4 worm cellular contexts compared by ENCODE assay signal in the genomic region with DNA sequence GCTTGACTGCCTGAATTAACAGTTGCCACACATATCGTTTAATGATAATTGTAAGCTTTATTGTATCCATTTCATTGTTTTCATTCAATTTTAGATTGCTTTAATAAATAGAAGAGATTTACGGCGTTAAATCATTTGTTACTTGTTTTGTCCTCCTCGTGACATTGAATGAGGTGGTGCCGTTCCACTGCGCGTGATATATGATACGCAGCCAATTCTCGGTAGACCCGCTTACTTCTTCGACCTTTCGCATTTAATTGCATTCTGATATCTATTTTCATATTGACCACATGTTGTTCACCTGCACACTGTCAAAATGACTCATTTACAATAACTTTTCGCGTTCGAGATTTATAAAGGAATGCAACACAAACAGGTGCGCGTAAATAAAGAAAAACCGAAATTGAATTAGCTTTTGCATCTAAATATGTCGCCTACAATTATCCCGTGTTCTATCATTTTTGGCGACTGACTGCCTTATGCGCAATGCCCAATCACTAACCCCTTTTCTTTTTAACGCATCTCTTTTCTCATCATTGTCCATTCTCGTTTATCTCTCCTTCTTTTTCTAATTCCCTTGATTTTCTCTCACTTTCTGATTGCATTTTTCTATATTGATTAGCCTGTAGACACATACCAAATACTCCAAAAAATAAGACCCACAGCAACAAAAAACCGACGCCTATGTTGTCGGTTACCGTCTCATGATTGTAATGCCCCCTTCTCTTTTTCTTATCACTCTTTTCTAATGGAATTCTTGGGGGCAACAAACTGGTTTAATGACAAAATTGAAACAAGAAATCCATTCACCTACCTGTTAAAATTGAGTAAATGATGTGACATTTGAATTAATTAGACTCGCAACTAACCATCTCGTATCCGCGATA.
TF ChIP-seq lines count a peak whose summit lies in the region.

No protein-coding gene starts in this region.

TF ChIP-seq in whole organism, L1 larva, 84 proteins besides CTCF, POLR2A, EP300 and RAD21 (continues in another document):
- TF ChIP-seq elt-2 (tag; optimal IDR thresholded peaks at IDR 0.05; lab: Kevin White, UChicago) (no peak), tbx-2 (tag; optimal IDR thresholded peaks at IDR 0.05; lab: Kevin White, UChicago) (peak; percentile 39), nhr-90 (tag; optimal IDR thresholded peaks at IDR 0.05; lab: Kevin White, UChicago; ENCODE audit: poor library complexity) (peak; percentile 27), ztf-4 (tag; optimal IDR thresholded peaks at IDR 0.05; lab: Kevin White, UChicago) (no peak), snu-23 (GFP tag; optimal IDR thresholded peaks at IDR 0.05; lab: Kevin White, UChicago) (peak; percentile 55), alr-1 (tag; optimal IDR thresholded peaks at IDR 0.05; lab: Kevin White, UChicago; ENCODE audit: borderline replicate concordance) (no peak), Y116A8C.19 (tag; optimal IDR thresholded peaks at IDR 0.05; lab: Kevin White, UChicago; ENCODE audit: borderline replicate concordance) (no peak), blmp-1 (tag; optimal IDR thresholded peaks at IDR 0.05; lab: Kevin White, UChicago) (peak; percentile 80), lin-15B (tag; optimal IDR thresholded peaks at IDR 0.05; lab: Kevin White, UChicago) (no peak), nhr-71 (tag; optimal IDR thresholded peaks at IDR 0.05; lab: Kevin White, UChicago) (peak; percentile 47), nhr-85 (tag; lab: Kevin White, UChicago) (peak; percentile 91), lin-13 (GFP tag; optimal IDR thresholded peaks at IDR 0.05; lab: Kevin White, UChicago) (no peak), jun-1 (tag; optimal IDR thresholded peaks at IDR 0.05; lab: Kevin White, UChicago) (no peak), rnt-1 (tag; optimal IDR thresholded peaks at IDR 0.05; lab: Kevin White, UChicago) (no peak), fkh-10 (GFP tag; optimal IDR thresholded peaks at IDR 0.05; lab: Kevin White, UChicago) (no peak), pqm-1 (tag; optimal IDR thresholded peaks at IDR 0.05; lab: Kevin White, UChicago) (no peak), mdl-1 (tag; optimal IDR thresholded peaks at IDR 0.05; lab: Kevin White, UChicago) (peak in 1 of 2 experiments; percentile 40), pax-3 (tag; optimal IDR thresholded peaks at IDR 0.05; lab: Kevin White, UChicago) (no peak), nhr-11 (tag; optimal IDR thresholded peaks at IDR 0.05; lab: Kevin White, UChicago) (no peak), irx-1 (tag; optimal IDR thresholded peaks at IDR 0.05; lab: Kevin White, UChicago) (no peak)

TF ChIP-seq in whole organism, L2 larva, 48 proteins besides CTCF, POLR2A, EP300 and RAD21:
- TF ChIP-seq nhr-129 (tag; optimal IDR thresholded peaks at IDR 0.05; lab: Kevin White, UChicago): peak; percentile 0
- TF ChIP-seq gmeb-1 (tag; optimal IDR thresholded peaks at IDR 0.05; lab: Kevin White, UChicago): peak; percentile 29
- peak; percentile 1 for TF ChIP-seq unc-62 (GFP tag; optimal IDR thresholded peaks at IDR 0.05; lab: Kevin White, UChicago)
- TF ChIP-seq blmp-1 (tag; optimal IDR thresholded peaks at IDR 0.05; lab: Kevin White, UChicago; ENCODE audit: insufficient read depth): peak; percentile 21
- peak; percentile 20 for TF ChIP-seq sma-3 (GFP tag; optimal IDR thresholded peaks at IDR 0.05; lab: Kevin White, UChicago)
- TF ChIP-seq sem-4 (tag; optimal IDR thresholded peaks at IDR 0.05; lab: Kevin White, UChicago): no peak
- TF ChIP-seq nhr-21 (tag; optimal IDR thresholded peaks at IDR 0.05; lab: Kevin White, UChicago): peak; percentile 4
- TF ChIP-seq R02D3.7 (tag; optimal IDR thresholded peaks at IDR 0.05; lab: Kevin White, UChicago): no peak
- no peak for TF ChIP-seq ZK546.5 (tag; optimal IDR thresholded peaks at IDR 0.05; lab: Kevin White, UChicago)
- no peak for TF ChIP-seq lsy-2 (tag; optimal IDR thresholded peaks at IDR 0.05; lab: Kevin White, UChicago)
- TF ChIP-seq nhr-25 (tag; optimal IDR thresholded peaks at IDR 0.05; lab: Kevin White, UChicago): peak; percentile 43
- TF ChIP-seq egl-27 (tag; optimal IDR thresholded peaks at IDR 0.05; lab: Kevin White, UChicago): peak; percentile 35
TF ChIP-seq in whole organism, L2 larva: peak in this region for 8.

TF ChIP-seq in whole organism, L3 larva, 47 proteins besides CTCF, POLR2A, EP300 and RAD21:
- TF ChIP-seq ceh-28 (tag; optimal IDR thresholded peaks at IDR 0.05; lab: Kevin White, UChicago) (peak; percentile 25), daf-12 (tag; optimal IDR thresholded peaks at IDR 0.05; lab: Kevin White, UChicago) (no peak), nhr-43 (tag; optimal IDR thresholded peaks at IDR 0.05; lab: Kevin White, UChicago; ENCODE audit: poor library complexity, severe bottlenecking) (peak; percentile 37), pha-4 (tag; optimal IDR thresholded peaks at IDR 0.05; lab: Kevin White, UChicago) (no peak), skn-1 (tag; optimal IDR thresholded peaks at IDR 0.05; lab: Kevin White, UChicago) (no peak), ama-1 (optimal IDR thresholded peaks at IDR 0.05; lab: Kevin White, UChicago) (no peak), mml-1 (tag; optimal IDR thresholded peaks at IDR 0.05; lab: Kevin White, UChicago) (no peak), nhr-25 (tag; optimal IDR thresholded peaks at IDR 0.05; lab: Kevin White, UChicago) (peak; percentile 28), elt-3 (tag; optimal IDR thresholded peaks at IDR 0.05; lab: Kevin White, UChicago) (peak in 1 of 3 experiments; percentile 50), nhr-23 (tag; optimal IDR thresholded peaks at IDR 0.05; lab: Kevin White, UChicago) (peak; percentile 48), R02D3.7 (tag; optimal IDR thresholded peaks at IDR 0.05; lab: Kevin White, UChicago) (no peak), tbx-2 (tag; optimal IDR thresholded peaks at IDR 0.05; lab: Kevin White, UChicago) (no peak), zag-1 (tag; optimal IDR thresholded peaks at IDR 0.05; lab: Kevin White, UChicago) (no peak), nhr-11 (tag; optimal IDR thresholded peaks at IDR 0.05; lab: Kevin White, UChicago) (no peak), pqm-1 (tag; optimal IDR thresholded peaks at IDR 0.05; lab: Kevin White, UChicago) (no peak), egl-27 (tag; optimal IDR thresholded peaks at IDR 0.05; lab: Kevin White, UChicago) (no peak), elt-1 (tag; optimal IDR thresholded peaks at IDR 0.05; lab: Kevin White, UChicago) (no peak), ceh-9 (tag; optimal IDR thresholded peaks at IDR 0.05; lab: Kevin White, UChicago) (no peak), fos-1 (tag; optimal IDR thresholded peaks at IDR 0.05; lab: Kevin White, UChicago) (no peak), ztf-11 (tag; optimal IDR thresholded peaks at IDR 0.05; lab: Kevin White, UChicago) (no peak), ceh-82 (tag; optimal IDR thresholded peaks at IDR 0.05; lab: Kevin White, UChicago) (no peak)

TF ChIP-seq in whole organism, L4 larva, 104 proteins besides CTCF, POLR2A, EP300 and RAD21:
- TF ChIP-seq aha-1 (tag; lab: Kevin White, UChicago) (peak; percentile 41), hlh-30 (tag; optimal IDR thresholded peaks at IDR 0.05; lab: Kevin White, UChicago; ENCODE audit: insufficient read depth) (peak; percentile 47), unc-62 (GFP tag; optimal IDR thresholded peaks at IDR 0.05 in 1 of 2; lab: Kevin White, UChicago) (peak in 1 of 2 experiments; percentile 91), unc-62 (tag; optimal IDR thresholded peaks at IDR 0.05; lab: Kevin White, UChicago) (no peak), mxl-3 (GFP tag; optimal IDR thresholded peaks at IDR 0.05; lab: Kevin White, UChicago) (peak; percentile 48), unc-130 (GFP tag; optimal IDR thresholded peaks at IDR 0.05; lab: Kevin White, UChicago) (no peak), hlh-11 (tag; optimal IDR thresholded peaks at IDR 0.05; lab: Kevin White, UChicago) (peak; percentile 42), nhr-28 (tag; optimal IDR thresholded peaks at IDR 0.05; lab: Kevin White, UChicago) (peak; percentile 49), mep-1 (tag; optimal IDR thresholded peaks at IDR 0.05; lab: Kevin White, UChicago) (no peak)

Comparison
In these comparisons a context has a peak if more than half of its experiments do, and no peak if none do; other contexts are left out.
1. Of the 29 proteins assayed by ChIP-seq in both whole organism, L4 larva and whole organism, L1 larva: peak only in whole organism, L4 larva: aha-1 and nhr-28; only in whole organism, L1 larva: mep-1; in both: none; in neither: 22; mixed calls (peak in some experiments, not most) for 4.